Worm (Caenorhabditis elegans) whole organism, late embryonic: Measurements from ENCODE around the gene bus-8A.

Source experiments
- C08G9.2 ChIP-seq: sonication (generic microtip); optimal IDR thresholded peaks from 2 replicates; lab custom pipeline; 2016; ENCODE audit warnings: mild to moderate bottlenecking, missing genetic modification characterization, moderate library complexity, missing compliant biosample characterization
- C38D4.7 ChIP-seq: fragments of 200-800 bp; sonication (Bioruptor generic); optimal IDR thresholded peaks from 2 replicates; lab custom pipeline; 2018; ENCODE audit warnings: mild to moderate bottlenecking, missing genetic modification characterization, moderate library complexity, missing compliant biosample characterization
- F13H6.1 ChIP-seq: sonication (generic microtip); optimal IDR thresholded peaks from 2 replicates; lab custom pipeline; 2016; ENCODE audit warnings: missing genetic modification characterization, missing compliant biosample characterization
- T23F11.4 ChIP-seq: fragments of 200-800 bp; sonication (Bioruptor generic); optimal IDR thresholded peaks from 2 replicates; lab custom pipeline; 2018; ENCODE audit warnings: mild to moderate bottlenecking, missing genetic modification characterization, missing compliant biosample characterization
- ceh-2 ChIP-seq: sonication (generic microtip); optimal IDR thresholded peaks from 2 replicates; lab custom pipeline; 2016; ENCODE audit warnings: missing genotype, missing genetic modification characterization, missing compliant biosample characterization
- ceh-22 ChIP-seq: sonication (generic microtip); optimal IDR thresholded peaks from 2 replicates; lab custom pipeline; 2017; ENCODE audit warnings: missing biosample characterization, missing genetic modification characterization
- ceh-24 ChIP-seq: sonication (generic microtip); optimal IDR thresholded peaks from 2 replicates; lab custom pipeline; 2016; ENCODE audit warnings: mild to moderate bottlenecking, missing genetic modification characterization, missing compliant biosample characterization
- ceh-30 ChIP-seq: fragments of 150-350 bp; optimal IDR thresholded peaks from 2 replicates; lab custom pipeline; 2014; ENCODE audit warnings: missing biosample characterization, missing genetic modification characterization
- ceh-45 ChIP-seq: fragments of 200-800 bp; sonication (Bioruptor generic); IDR thresholded peaks from 2 replicates; pipeline ENCODE4 v1.3.6; 2022; ENCODE audit warnings: missing genetic modification reagents, missing genetic modification characterization, missing compliant biosample characterization
- che-1 ChIP-seq: sonication (generic microtip); optimal IDR thresholded peaks from 2 replicates; lab custom pipeline; 2016; ENCODE audit warnings: mild to moderate bottlenecking, missing genetic modification characterization, missing compliant biosample characterization
- dmd-4 ChIP-seq: sonication (generic microtip); optimal IDR thresholded peaks from 2 replicates; lab custom pipeline; 2016; ENCODE audit warnings: borderline replicate concordance, missing genetic modification characterization, missing compliant biosample characterization
- dve-1 ChIP-seq: sonication (generic microtip); optimal IDR thresholded peaks from 2 replicates; lab custom pipeline; 2017; ENCODE audit warnings: antibody characterized with exemption, mild to moderate bottlenecking, missing genetic modification characterization, missing compliant biosample characterization
- elt-2 ChIP-seq: sonication (generic microtip); optimal IDR thresholded peaks from 2 replicates; lab custom pipeline; 2016; ENCODE audit warnings: missing genetic modification reagents, missing genetic modification characterization, missing compliant biosample characterization
- elt-4 ChIP-seq: sonication (generic microtip); optimal IDR thresholded peaks from 2 replicates; lab custom pipeline; 2016; ENCODE audit warnings: missing genetic modification characterization, missing compliant biosample characterization
- ets-4 ChIP-seq: sonication (generic microtip); optimal IDR thresholded peaks from 2 replicates; lab custom pipeline; 2016; ENCODE audit warnings: missing genetic modification characterization, missing compliant biosample characterization
- eyg-1 ChIP-seq: sonication (generic microtip); optimal IDR thresholded peaks from 2 replicates; lab custom pipeline; 2016; ENCODE audit warnings: missing genotype, missing genetic modification characterization, missing compliant biosample characterization
- fax-1 ChIP-seq: sonication (generic microtip); optimal IDR thresholded peaks from 2 replicates; lab custom pipeline; 2016; ENCODE audit warnings: missing genotype, missing genetic modification characterization, missing compliant biosample characterization
- fkh-6 ChIP-seq: sonication (generic microtip); optimal IDR thresholded peaks from 2 replicates; lab custom pipeline; 2016; ENCODE audit warnings: missing genetic modification characterization, missing compliant biosample characterization
- gmeb-2 ChIP-seq: sonication (generic microtip); optimal IDR thresholded peaks from 2 replicates; lab custom pipeline; 2016; ENCODE audit warnings: missing genetic modification characterization, inconsistent platforms, missing compliant biosample characterization
- hlh-13 ChIP-seq: fragments of 200-800 bp; sonication (Bioruptor generic); optimal IDR thresholded peaks from 2 replicates; lab custom pipeline; 2018; ENCODE audit warnings: mild to moderate bottlenecking, missing genetic modification characterization, missing compliant biosample characterization
- hlh-6 ChIP-seq: sonication (generic microtip); optimal IDR thresholded peaks from 2 replicates; lab custom pipeline; 2016; ENCODE audit warnings: missing genotype, missing genetic modification characterization, missing compliant biosample characterization
- mec-3 ChIP-seq: sonication (generic microtip); optimal IDR thresholded peaks from 2 replicates; lab custom pipeline; 2016; ENCODE audit warnings: borderline replicate concordance, missing genetic modification characterization, missing compliant biosample characterization
- nfya-1 ChIP-seq: sonication (generic microtip); optimal IDR thresholded peaks from 2 replicates; lab custom pipeline; 2017; ENCODE audit warnings: missing genetic modification characterization, mild to moderate bottlenecking, missing compliant biosample characterization, antibody characterized with exemption, moderate library complexity
- nhr-232 ChIP-seq: sonication (generic microtip); optimal IDR thresholded peaks from 2 replicates; lab custom pipeline; 2016; ENCODE audit warnings: missing genetic modification characterization, missing compliant biosample characterization
- odd-2 ChIP-seq: sonication (generic microtip); optimal IDR thresholded peaks from 2 replicates; lab custom pipeline; 2017; ENCODE audit warnings: antibody characterized with exemption, mild to moderate bottlenecking, missing genetic modification characterization, missing compliant biosample characterization
- pag-3 ChIP-seq: sonication (generic microtip); optimal IDR thresholded peaks from 2 replicates; lab custom pipeline; 2016; ENCODE audit warnings: missing compliant biosample characterization, missing genetic modification characterization, borderline replicate concordance
- pat-9 ChIP-seq: fragments of 200-800 bp; sonication (Bioruptor generic); optimal IDR thresholded peaks from 2 replicates; lab custom pipeline; 2018; ENCODE audit warnings: mild to moderate bottlenecking, missing genetic modification characterization, moderate library complexity, missing compliant biosample characterization
- pax-1 ChIP-seq: fragments of 150-350 bp; optimal IDR thresholded peaks from 2 replicates; lab custom pipeline; 2014; ENCODE audit warnings: missing biosample characterization, missing genetic modification characterization
- pha-2 ChIP-seq: sonication (generic microtip); optimal IDR thresholded peaks from 2 replicates; lab custom pipeline; 2017; ENCODE audit warnings: mild to moderate bottlenecking, missing genetic modification characterization, missing compliant biosample characterization
- pqm-1 ChIP-seq: sonication (generic microtip); optimal IDR thresholded peaks from 2 replicates; lab custom pipeline; 2016; ENCODE audit warnings: missing genetic modification characterization, missing compliant biosample characterization
- pros-1 ChIP-seq: fragments of 150-350 bp; optimal IDR thresholded peaks from 2 replicates; lab custom pipeline; 2014; ENCODE audit warnings: missing biosample characterization, missing genetic modification reagents, missing genetic modification characterization
- ref-2 ChIP-seq: sonication (generic microtip); optimal IDR thresholded peaks from 2 replicates; lab custom pipeline; 2016; ENCODE audit warnings: missing genetic modification characterization, missing compliant biosample characterization
- rnt-1 ChIP-seq: sonication (generic microtip); optimal IDR thresholded peaks from 2 replicates; lab custom pipeline; 2016; ENCODE audit warnings: missing genetic modification characterization, missing compliant biosample characterization
- sdc-2 ChIP-seq: sonication (generic microtip); optimal IDR thresholded peaks from 2 replicates; lab custom pipeline; 2016; ENCODE audit warnings: missing genotype, missing genetic modification characterization, missing compliant biosample characterization
- sox-2 ChIP-seq: fragments of 200-800 bp; sonication (Bioruptor generic); IDR thresholded peaks from 2 replicates; pipeline ENCODE4 v1.3.6; 2022; ENCODE audit warnings: missing genetic modification reagents, missing genetic modification characterization, missing compliant biosample characterization
- sox-4 ChIP-seq: sonication (generic microtip); optimal IDR thresholded peaks from 2 replicates; lab custom pipeline; 2017; ENCODE audit warnings: mild to moderate bottlenecking, missing genetic modification characterization, inconsistent platforms, missing compliant biosample characterization
- syd-9 ChIP-seq: sonication (generic microtip); optimal IDR thresholded peaks from 2 replicates; lab custom pipeline; 2016; ENCODE audit warnings: mild to moderate bottlenecking, missing genetic modification characterization, moderate library complexity, missing compliant biosample characterization
- tbx-2 ChIP-seq: sonication (generic microtip); optimal IDR thresholded peaks from 2 replicates; lab custom pipeline; 2016; ENCODE audit warnings: missing genetic modification characterization, missing compliant biosample characterization
- tbx-7 ChIP-seq: sonication (generic microtip); optimal IDR thresholded peaks from 2 replicates; lab custom pipeline; 2016; ENCODE audit warnings: missing genotype, missing genetic modification characterization, missing compliant biosample characterization
- unc-3 ChIP-seq, 2 experiments: fragments of 200-800 bp in 1 of 2; sonication (Bioruptor generic) in 1 of 2; sonication (generic microtip) in 1 of 2; conservative IDR thresholded peaks in 1 of 2; optimal IDR thresholded peaks in 1 of 2; 2 replicates each; pipeline versions ENCODE4 v1.3.6 to Lab custom; 2016 to 2022; ENCODE audit warnings: missing compliant biosample characterization in 2 of 2, missing genetic modification characterization in 2 of 2, missing genetic modification reagents in 1 of 2
- unc-42 ChIP-seq: sonication (generic microtip); optimal IDR thresholded peaks from 2 replicates; lab custom pipeline; 2016; ENCODE audit warnings: missing genotype, missing genetic modification characterization, missing compliant biosample characterization
- unc-55 ChIP-seq: sonication (generic microtip); optimal IDR thresholded peaks from 2 replicates; lab custom pipeline; 2017; ENCODE audit warnings: missing biosample characterization, missing genetic modification reagents, missing genetic modification characterization
- unc-86 ChIP-seq: sonication (generic microtip); optimal IDR thresholded peaks from 2 replicates; lab custom pipeline; 2016; ENCODE audit warnings: missing genetic modification characterization, missing compliant biosample characterization
- ztf-16 ChIP-seq: sonication (generic microtip); optimal IDR thresholded peaks from 2 replicates; lab custom pipeline; 2017; ENCODE audit warnings: missing genetic modification characterization, missing compliant biosample characterization

The bus-8A gene

DNA sequence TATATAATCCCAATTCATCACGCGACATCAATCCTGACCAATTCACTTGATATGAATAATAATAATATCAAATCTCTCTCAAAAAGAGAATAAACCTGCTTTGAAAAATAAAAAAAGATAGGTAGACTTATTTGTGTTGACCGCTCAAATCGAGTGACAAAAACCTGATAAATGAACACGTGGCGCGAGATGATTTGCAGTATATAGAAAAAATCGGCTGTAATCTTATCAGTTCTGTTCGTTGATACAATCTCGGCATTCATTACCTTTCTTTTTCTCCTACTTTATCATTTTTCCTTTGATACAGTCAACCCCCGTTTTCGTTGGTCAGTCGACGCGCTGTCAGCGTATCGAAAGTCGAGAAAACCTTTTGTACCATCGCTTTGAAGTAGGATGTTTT is 25.4 kb upstream of the bus-8A start:
- TF ChIP-seq che-1 (tag; lab: Kevin White, UChicago) (no peak), elt-2 (tag; lab: Kevin White, UChicago) (peak; percentile 49), eyg-1 (no peak), unc-55 (GFP tag; lab: Kevin White, UChicago) (no peak), nhr-232 (tag; lab: Kevin White, UChicago) (no peak)

DNA sequence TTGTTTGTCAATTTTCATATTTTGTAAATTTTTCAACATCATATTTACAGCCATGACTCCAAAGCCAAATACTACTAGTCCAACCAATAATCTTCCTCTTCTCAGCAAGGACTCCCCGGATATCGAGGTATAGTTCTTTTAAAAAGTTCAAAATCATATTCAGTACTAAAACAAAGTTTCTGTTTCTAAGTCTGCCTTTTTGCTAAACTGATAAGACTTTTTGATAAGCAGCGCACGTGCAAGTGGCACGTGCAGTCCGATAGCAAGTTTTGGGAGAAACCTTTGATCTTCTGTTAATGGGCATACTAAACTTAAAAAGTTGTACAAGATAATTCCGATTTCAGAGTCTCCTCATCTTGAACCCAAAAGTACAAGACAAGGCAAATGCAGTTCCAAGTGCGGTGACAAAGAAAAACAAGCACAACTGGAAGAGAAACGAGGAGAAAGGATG is 24.9 kb upstream of the bus-8A start, which contains the start of gene dpyd-1:
dpyd-1 (plus strand) TSS at position 51 of the 451 bp plus-strand sequence.
- TF ChIP-seq tbx-7 (tag; lab: Kevin White, UChicago) (no peak), elt-2 (tag; lab: Kevin White, UChicago) (peak; percentile 81)

DNA sequence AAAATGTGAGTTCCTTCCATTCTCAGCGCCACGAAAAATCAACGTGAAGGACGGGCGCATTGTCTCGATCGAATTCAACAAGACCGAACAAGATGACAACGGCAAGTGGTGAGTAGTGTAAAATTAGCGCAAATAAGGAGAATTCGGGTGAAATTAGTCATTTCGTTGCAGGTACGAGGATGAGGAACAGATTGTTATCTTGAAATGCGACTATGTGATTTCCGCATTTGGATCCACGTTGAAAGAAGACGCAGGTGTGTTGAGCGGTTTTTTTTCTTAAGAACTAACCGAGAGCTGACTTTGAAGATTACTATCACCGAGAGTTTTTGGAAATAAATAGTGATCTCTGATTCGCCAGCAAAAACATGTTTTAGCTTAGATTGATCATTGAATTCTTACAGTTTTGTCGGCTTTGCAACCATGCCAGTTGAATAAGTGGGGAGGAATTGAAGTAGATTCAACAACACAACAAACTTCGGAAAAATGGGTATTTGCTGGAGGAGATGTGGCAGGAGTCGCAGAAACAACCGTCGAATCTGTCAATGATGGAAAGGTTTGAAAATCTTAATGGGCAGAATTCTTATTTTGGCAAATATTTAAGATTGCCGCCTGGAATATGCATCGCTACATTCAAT is 22.5 kb upstream of the bus-8A start:
- TF ChIP-seq unc-3 (GFP tag; conservative IDR thresholded peaks at IDR 0.05; lab: Robert Waterston, UW) (no peak), unc-3 (tag; optimal IDR thresholded peaks at IDR 0.05; lab: Kevin White, UChicago) (no peak), ceh-30 (no peak)

DNA sequence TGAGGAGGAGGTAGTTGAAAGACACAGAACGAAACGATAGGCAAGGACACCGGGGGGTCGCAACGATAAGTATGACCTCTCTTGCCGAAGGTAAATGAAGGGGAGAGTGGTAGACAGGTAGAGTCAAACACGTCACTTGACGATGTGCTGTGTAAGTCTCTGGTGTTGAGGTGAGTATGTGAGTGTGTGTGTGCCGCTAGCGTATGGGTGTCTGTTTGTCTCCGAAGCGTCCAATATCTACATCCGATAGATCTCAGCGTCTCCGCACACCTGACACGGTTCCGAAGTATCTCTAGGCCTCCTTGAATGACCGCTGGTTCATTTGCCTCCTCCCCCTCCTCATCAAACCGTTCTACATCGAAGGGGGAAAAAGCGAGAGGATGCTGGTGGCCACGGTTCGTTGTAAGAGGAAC is 17.5 kb upstream of the bus-8A start:
- TF ChIP-seq pqm-1 (tag; lab: Kevin White, UChicago) (no peak), pha-2 (tag; lab: Kevin White, UChicago) (peak; percentile 14), unc-86 (tag; lab: Kevin White, UChicago) (no peak), tbx-2 (tag; lab: Kevin White, UChicago) (peak; percentile 82), che-1 (tag; lab: Kevin White, UChicago) (no peak), sox-4 (no peak), C08G9.2 (tag; lab: Kevin White, UChicago) (no peak), sox-2 (GFP tag; lab: Robert Waterston, UW) (no peak), mec-3 (no peak), fkh-6 (tag; lab: Kevin White, UChicago) (no peak), hlh-6 (tag; lab: Kevin White, UChicago) (peak; percentile 42), elt-2 (tag; lab: Kevin White, UChicago) (peak; percentile 63), nhr-232 (tag; lab: Kevin White, UChicago) (no peak), odd-2 (tag; lab: Kevin White, UChicago) (no peak), rnt-1 (tag; lab: Kevin White, UChicago) (peak; percentile 26), syd-9 (tag; lab: Kevin White, UChicago) (peak; percentile 15), ets-4 (tag; lab: Kevin White, UChicago) (no peak), F13H6.1 (tag; lab: Kevin White, UChicago) (peak; percentile 55), unc-3 (GFP tag; conservative IDR thresholded peaks at IDR 0.05; lab: Robert Waterston, UW) (no peak), unc-3 (tag; optimal IDR thresholded peaks at IDR 0.05; lab: Kevin White, UChicago) (no peak), dmd-4 (tag; lab: Kevin White, UChicago) (no peak), dve-1 (peak; percentile 50), gmeb-2 (no peak), C38D4.7 (no peak), ref-2 (peak; percentile 74), fax-1 (tag; lab: Kevin White, UChicago) (no peak), unc-42 (tag; lab: Kevin White, UChicago) (no peak), pros-1 (peak; percentile 25), ceh-2 (tag; lab: Kevin White, UChicago) (peak; percentile 62), sdc-2 (peak; percentile 83), ceh-24 (no peak), hlh-13 (GFP tag; lab: Kevin White, UChicago) (no peak), pax-1 (tag; lab: Kevin White, UChicago) (peak; percentile 78), ceh-22 (tag; lab: Kevin White, UChicago) (peak; percentile 91), ceh-30 (peak; percentile 22), ztf-16 (peak; percentile 11), pag-3 (no peak), nfya-1 (tag; lab: Kevin White, UChicago) (peak; percentile 73), T23F11.4 (GFP tag; lab: Kevin White, UChicago) (no peak), pat-9 (tag; lab: Kevin White, UChicago) (no peak), ceh-45 (GFP tag; lab: Robert Waterston, UW) (no peak), elt-4 (tag; lab: Kevin White, UChicago) (no peak)
